Worm (Caenorhabditis elegans): Measurements from ENCODE around the gene F49F1.9.

- TF ChIP-seq alr-1 (tag; optimal IDR thresholded peaks at IDR 0.05) = no peak
- TF ChIP-seq snpc-4 (tag; optimal IDR thresholded peaks at IDR 0.05) = no peak
- TF ChIP-seq unc-39 (tag; optimal IDR thresholded peaks at IDR 0.05) = no peak
- no peak for TF ChIP-seq ztf-11 (tag; optimal IDR thresholded peaks at IDR 0.05)
- TF ChIP-seq fos-1 (tag; optimal IDR thresholded peaks at IDR 0.05) = no peak
- TF ChIP-seq elt-1 (tag; optimal IDR thresholded peaks at IDR 0.05) = no peak
Observed at ce11 chrIV:4099773-4100172, 37.6 kb downstream of the F49F1.9 start.
